Worm (Caenorhabditis elegans) whole organism, early embryonic: ENCODE measurements around the gene R107.2.

Experiments
- B0310.2 ChIP-seq: sonication (generic microtip); optimal IDR thresholded peaks from 2 replicates; lab custom pipeline; 2016; ENCODE audit warnings: mild to moderate bottlenecking, missing genetic modification characterization, missing compliant biosample characterization
- aly-1 ChIP-seq: sonication (generic microtip); optimal IDR thresholded peaks from 2 replicates; lab custom pipeline; 2016; ENCODE audit warnings: missing genetic modification characterization, missing compliant biosample characterization
- ama-1 ChIP-seq: fragments of 150-350 bp; optimal IDR thresholded peaks from 2 replicates; lab custom pipeline; 2014
- hnd-1 ChIP-seq: sonication (generic microtip); optimal IDR thresholded peaks from 2 replicates; lab custom pipeline; 2016; ENCODE audit warnings: missing genetic modification characterization, missing compliant biosample characterization
- sea-1 ChIP-seq: fragments of 200-800 bp; sonication (Bioruptor generic); conservative IDR thresholded peaks from 2 replicates; pipeline ENCODE4 v1.3.6; 2022; ENCODE audit warnings: missing genetic modification characterization, missing compliant biosample characterization
- tbx-37 ChIP-seq: fragments of 200-800 bp; sonication (Bioruptor generic); conservative IDR thresholded peaks from 2 replicates; pipeline ENCODE4 v1.3.6; 2022; ENCODE audit warnings: missing genetic modification reagents, missing genetic modification characterization, missing compliant biosample characterization

- no peak for TF ChIP-seq ama-1
- no peak for TF ChIP-seq sea-1 (GFP tag; lab: Robert Waterston, UW)
- TF ChIP-seq tbx-37 (GFP tag; lab: Robert Waterston, UW), result no peak
- TF ChIP-seq hnd-1, result no peak
- no peak for TF ChIP-seq aly-1 (tag; lab: Kevin White, UChicago)
- no peak for TF ChIP-seq B0310.2
Measured at ce11 chrIII:9045838-9046237, at the start of gene R107.2.
